Worm (Caenorhabditis elegans): Measurements from ENCODE around the gene F59B2.14.
A peak's percentile ranks its signal among the peaks of the same experiment; 100 is the strongest.

- TF ChIP-seq him-1 (tag; optimal IDR thresholded peaks at IDR 0.05) (peak; percentile 21), dao-5 (tag; optimal IDR thresholded peaks at IDR 0.05) (no peak), W03F9.2 (tag; optimal IDR thresholded peaks at IDR 0.05) (no peak)
These were observed 49.3 kb downstream of the F59B2.14 start for ce11 chrIII:8973163-8973562.
